Worm (Caenorhabditis elegans): Measurements from ENCODE around the gene mca-3.

mca-3 gene

ce11 chrIV:3089611-3090010 lies 43.3 kb downstream of the mca-3 start:
- TF ChIP-seq dmd-8 (GFP tag; IDR thresholded peaks at IDR 0.05) (no peak), unc-62 (GFP tag; optimal IDR thresholded peaks at IDR 0.05 in 1 of 2) (peak in 1 of 2 experiments; percentile 91), unc-62 (tag; optimal IDR thresholded peaks at IDR 0.05) (no peak), aha-1 (tag) (peak; percentile 70)

- TF ChIP-seq nhr-111 (GFP tag; optimal IDR thresholded peaks at IDR 0.05), result no peak
- TF ChIP-seq pqm-1 (tag; optimal IDR thresholded peaks at IDR 0.05), result no peak
- TF ChIP-seq daf-12 (tag; optimal IDR thresholded peaks at IDR 0.05), result no peak
- TF ChIP-seq ZK546.5 (tag; optimal IDR thresholded peaks at IDR 0.05), result no peak
- TF ChIP-seq F10B5.3 (tag; optimal IDR thresholded peaks at IDR 0.05), result no peak
These were observed 46.1 kb downstream of the mca-3 start, which contains the start of gene Y67D8C.9 for ce11 chrIV:3086825-3087224. Gene Y67D8C.9 (minus strand): TSS chrIV:3086925.

- TF ChIP-seq nhr-77 (tag; optimal IDR thresholded peaks at IDR 0.05) (no peak), egl-43 (GFP tag; IDR thresholded peaks at IDR 0.05) (no peak), Y48G9A.11 (GFP tag; IDR thresholded peaks at IDR 0.05) (no peak), zfp-2 (tag; optimal IDR thresholded peaks at IDR 0.05) (no peak), lin-15B (tag; optimal IDR thresholded peaks at IDR 0.05) (no peak), dmd-6 (GFP tag; IDR thresholded peaks at IDR 0.05) (no peak), nhr-102 (tag; optimal IDR thresholded peaks at IDR 0.05) (no peak), D1046.2 (GFP tag; IDR thresholded peaks at IDR 0.05) (0 out of 2 replicates have a peak, but pooled peaks have one; percentile 43), ctbp-1 (GFP tag; IDR thresholded peaks at IDR 0.05) (no peak), T20F7.1 (GFP tag; optimal IDR thresholded peaks at IDR 0.05) (no peak), daf-8 (GFP tag; IDR thresholded peaks at IDR 0.05) (no peak), aha-1 (tag) (peak; percentile 80), ceh-44 (GFP tag; IDR thresholded peaks at IDR 0.05) (no peak), mxl-3 (GFP tag; optimal IDR thresholded peaks at IDR 0.05) (no peak), nhr-76 (tag; optimal IDR thresholded peaks at IDR 0.05) (no peak), ztf-11 (tag; optimal IDR thresholded peaks at IDR 0.05) (no peak), madf-9 (GFP tag; conservative IDR thresholded peaks at IDR 0.05) (no peak), saeg-2 (GFP tag; IDR thresholded peaks at IDR 0.05) (no peak), jun-1 (tag; optimal IDR thresholded peaks at IDR 0.05) (no peak), dve-1 (tag; optimal IDR thresholded peaks at IDR 0.05; ENCODE audit: insufficient read depth) (no peak), unc-62 (GFP tag; optimal IDR thresholded peaks at IDR 0.05 in 1 of 2) (peak in 1 of 2 experiments; percentile 90), unc-62 (tag; optimal IDR thresholded peaks at IDR 0.05) (no peak)
These were observed 56.1 kb downstream of the mca-3 start for ce11 chrIV:3076802-3077201.

DNA sequence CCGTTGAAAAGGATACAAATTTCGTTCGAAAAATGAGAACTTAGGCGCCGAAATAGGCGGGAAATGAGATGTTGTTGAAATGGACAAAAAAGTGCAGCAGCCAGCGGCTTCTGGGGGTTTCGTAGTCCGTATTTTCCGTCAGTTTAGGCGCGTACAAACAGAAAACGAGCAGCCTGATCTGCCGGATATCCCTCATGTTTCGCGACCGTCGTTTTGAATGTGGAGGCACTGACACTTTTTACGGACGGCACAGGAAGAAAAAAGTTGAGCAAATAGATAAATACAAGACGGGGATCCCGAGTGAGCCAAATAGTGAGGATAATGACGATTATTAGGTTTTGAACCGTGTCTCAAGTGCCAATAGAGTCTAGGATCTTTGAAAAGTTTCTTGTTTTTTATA lies 56.7 kb downstream of the mca-3 start, which contains the start of gene Y67D8C.22:
Gene Y67D8C.22, minus strand, starts transcription at position 101 of the 400 bp plus-strand sequence.
- TF ChIP-seq snpc-1.2 (GFP tag; IDR thresholded peaks at IDR 0.05) (no peak), aha-1 (tag) (peak; percentile 72), ceh-20 (GFP tag; IDR thresholded peaks at IDR 0.05) (no peak), pha-4 (GFP tag; IDR thresholded peaks at IDR 0.05) (no peak), pha-4 (tag; optimal IDR thresholded peaks at IDR 0.05) (no peak)

DNA sequence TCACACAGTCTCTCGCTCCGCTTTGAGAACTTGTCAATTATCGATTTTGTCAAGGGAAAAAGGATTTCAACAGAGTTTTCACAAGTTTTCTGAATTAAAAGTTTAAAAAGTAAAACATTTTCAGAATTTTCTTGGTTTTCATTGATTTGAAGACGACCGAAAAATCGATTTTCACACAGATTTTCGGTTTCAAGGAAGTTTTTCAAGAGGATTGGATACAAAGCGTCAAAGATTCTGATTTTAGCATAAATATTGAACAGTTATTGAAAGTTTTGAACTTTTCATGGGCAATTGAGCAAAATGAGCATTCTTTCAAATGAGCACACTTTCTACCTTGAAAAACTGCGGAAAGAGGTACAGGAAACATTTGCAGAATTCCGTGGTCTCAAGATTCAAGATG lies 61.0 kb downstream of the mca-3 start, which contains the start of gene Y67D8C.2:
Gene Y67D8C.2, plus strand, starts transcription at position 301 of the 400 bp plus-strand sequence.
- TF ChIP-seq zag-1 (tag; optimal IDR thresholded peaks at IDR 0.05) (no peak), dmd-8 (GFP tag; IDR thresholded peaks at IDR 0.05) (no peak), F26F4.8 (GFP tag; conservative IDR thresholded peaks at IDR 0.05) (no peak), nhr-102 (tag; optimal IDR thresholded peaks at IDR 0.05) (no peak), D1046.2 (GFP tag; IDR thresholded peaks at IDR 0.05) (no peak), ceh-62 (tag; optimal IDR thresholded peaks at IDR 0.05) (no peak), mxl-3 (GFP tag; optimal IDR thresholded peaks at IDR 0.05) (no peak), jun-1 (tag; optimal IDR thresholded peaks at IDR 0.05) (no peak)
